Fruit fly (Drosophila melanogaster): ENCODE results near the gene AdipoR.

Gene AdipoR

dm6 chr3R:22576096-22576697 lies 28.6 kb upstream of the AdipoR start:
- TF ChIP-seq CG11617 (GFP tag; optimal IDR thresholded peaks at IDR 0.05), result no peak
- TF ChIP-seq CG33017 (tag; optimal IDR thresholded peaks at IDR 0.05), result no peak
- no peak for TF ChIP-seq CG7101 (tag; optimal IDR thresholded peaks at IDR 0.05)
- no peak for TF ChIP-seq CG5204 (GFP tag; optimal IDR thresholded peaks at IDR 0.05)
- TF ChIP-seq Mnt (GFP tag; optimal IDR thresholded peaks at IDR 0.05), result no peak
- no peak for TF ChIP-seq CG1620 (GFP tag; optimal IDR thresholded peaks at IDR 0.05)
- no peak for TF ChIP-seq toe (GFP tag; optimal IDR thresholded peaks at IDR 0.05)
- no peak for TF ChIP-seq CG14711 (tag; optimal IDR thresholded peaks at IDR 0.05)
- TF ChIP-seq pad (GFP tag; optimal IDR thresholded peaks at IDR 0.05), result no peak
- no peak for TF ChIP-seq Hr96 (GFP tag; optimal IDR thresholded peaks at IDR 0.05)
- TF ChIP-seq tj (GFP tag; optimal IDR thresholded peaks at IDR 0.05), result no peak

- no peak for TF ChIP-seq Crg-1 (GFP tag; optimal IDR thresholded peaks at IDR 0.05)
- TF ChIP-seq CG11617 (GFP tag; optimal IDR thresholded peaks at IDR 0.05), result no peak
- TF ChIP-seq cic (GFP tag; optimal IDR thresholded peaks at IDR 0.05), result no peak
- no peak for TF ChIP-seq CG14711 (tag; optimal IDR thresholded peaks at IDR 0.05)
- no peak for TF ChIP-seq toe (GFP tag; optimal IDR thresholded peaks at IDR 0.05)
- no peak for TF ChIP-seq tj (GFP tag; optimal IDR thresholded peaks at IDR 0.05)
- no peak for TF ChIP-seq kay (GFP tag; ENCODE audit: borderline replicate concordance)
- TF ChIP-seq CG33017 (tag; optimal IDR thresholded peaks at IDR 0.05), result no peak
- no peak for TF ChIP-seq CG12768 (GFP tag; optimal IDR thresholded peaks at IDR 0.05)
- TF ChIP-seq Hr96 (GFP tag; optimal IDR thresholded peaks at IDR 0.05), result no peak
- no peak for TF ChIP-seq CG7045 (GFP tag; optimal IDR thresholded peaks at IDR 0.05)
- no peak for TF ChIP-seq ovo (GFP tag; optimal IDR thresholded peaks at IDR 0.05)
- no peak for TF ChIP-seq bab1 (GFP tag; optimal IDR thresholded peaks at IDR 0.05)
- TF ChIP-seq Clk (GFP tag; optimal IDR thresholded peaks at IDR 0.05), result no peak
- no peak for TF ChIP-seq pad (GFP tag; optimal IDR thresholded peaks at IDR 0.05)
- TF ChIP-seq CG5204 (GFP tag; optimal IDR thresholded peaks at IDR 0.05), result no peak
- no peak for TF ChIP-seq CG1620 (GFP tag; optimal IDR thresholded peaks at IDR 0.05)
- TF ChIP-seq Mnt (GFP tag; optimal IDR thresholded peaks at IDR 0.05), result no peak
- no peak for TF ChIP-seq cnc (optimal IDR thresholded peaks at IDR 0.05)
- TF ChIP-seq CG7101 (tag; optimal IDR thresholded peaks at IDR 0.05), result no peak
These were observed 25.9 kb upstream of the AdipoR start for dm6 chr3R:22573590-22573989.

- TF ChIP-seq pad (GFP tag; optimal IDR thresholded peaks at IDR 0.05) (no peak), Hr96 (GFP tag; optimal IDR thresholded peaks at IDR 0.05) (no peak), Clk (GFP tag; optimal IDR thresholded peaks at IDR 0.05) (no peak), CG14711 (tag; optimal IDR thresholded peaks at IDR 0.05) (no peak), CG7101 (tag; optimal IDR thresholded peaks at IDR 0.05) (no peak), CG1620 (GFP tag; optimal IDR thresholded peaks at IDR 0.05) (no peak), CG33017 (tag; optimal IDR thresholded peaks at IDR 0.05) (no peak), cnc (optimal IDR thresholded peaks at IDR 0.05) (no peak), kay (GFP tag; ENCODE audit: borderline replicate concordance) (no peak), CG7045 (GFP tag; optimal IDR thresholded peaks at IDR 0.05) (no peak), Mnt (GFP tag; optimal IDR thresholded peaks at IDR 0.05) (no peak), bab1 (GFP tag; optimal IDR thresholded peaks at IDR 0.05) (no peak), CG12768 (GFP tag; optimal IDR thresholded peaks at IDR 0.05) (no peak), CG11617 (GFP tag; optimal IDR thresholded peaks at IDR 0.05) (no peak), CG5204 (GFP tag; optimal IDR thresholded peaks at IDR 0.05) (no peak), toe (GFP tag; optimal IDR thresholded peaks at IDR 0.05) (no peak), Crg-1 (GFP tag; optimal IDR thresholded peaks at IDR 0.05) (no peak), ovo (GFP tag; optimal IDR thresholded peaks at IDR 0.05) (no peak), tj (GFP tag; optimal IDR thresholded peaks at IDR 0.05) (no peak)
These were observed 22.2 kb upstream of the AdipoR start, which contains the start of gene CG33110 for dm6 chr3R:22569888-22570287. CG33110 (plus strand) TSS chr3R:22570188.

- TF ChIP-seq cic (GFP tag; optimal IDR thresholded peaks at IDR 0.05), result no peak
- no peak for TF ChIP-seq Hr96 (GFP tag; optimal IDR thresholded peaks at IDR 0.05)
- TF ChIP-seq CG5204 (GFP tag; optimal IDR thresholded peaks at IDR 0.05), result no peak
- TF ChIP-seq Mnt (GFP tag; optimal IDR thresholded peaks at IDR 0.05), result no peak
- no peak for TF ChIP-seq CG7045 (GFP tag; optimal IDR thresholded peaks at IDR 0.05)
- TF ChIP-seq Crg-1 (GFP tag; optimal IDR thresholded peaks at IDR 0.05), result no peak
These were observed 20.9 kb upstream of the AdipoR start for dm6 chr3R:22568508-22568907.

dm6 chr3R:22565732-22566131 lies 18.1 kb upstream of the AdipoR start:
- TF ChIP-seq pad (GFP tag; optimal IDR thresholded peaks at IDR 0.05) (no peak), CG5204 (GFP tag; optimal IDR thresholded peaks at IDR 0.05) (no peak), kay (GFP tag; ENCODE audit: borderline replicate concordance) (no peak), Hr96 (GFP tag; optimal IDR thresholded peaks at IDR 0.05) (no peak)

dm6 chr3R:22564707-22565106 lies 17.1 kb upstream of the AdipoR start:
- TF ChIP-seq toe (GFP tag; optimal IDR thresholded peaks at IDR 0.05), result no peak

- TF ChIP-seq CG12768 (GFP tag; optimal IDR thresholded peaks at IDR 0.05) (no peak), Hr96 (GFP tag; optimal IDR thresholded peaks at IDR 0.05) (no peak), CG1620 (GFP tag; optimal IDR thresholded peaks at IDR 0.05) (no peak)
These were observed 16.4 kb upstream of the AdipoR start for dm6 chr3R:22564076-22564475.
